Worm (Caenorhabditis elegans): ENCODE results near the gene fkb-3.

fkb-3 gene

DNA sequence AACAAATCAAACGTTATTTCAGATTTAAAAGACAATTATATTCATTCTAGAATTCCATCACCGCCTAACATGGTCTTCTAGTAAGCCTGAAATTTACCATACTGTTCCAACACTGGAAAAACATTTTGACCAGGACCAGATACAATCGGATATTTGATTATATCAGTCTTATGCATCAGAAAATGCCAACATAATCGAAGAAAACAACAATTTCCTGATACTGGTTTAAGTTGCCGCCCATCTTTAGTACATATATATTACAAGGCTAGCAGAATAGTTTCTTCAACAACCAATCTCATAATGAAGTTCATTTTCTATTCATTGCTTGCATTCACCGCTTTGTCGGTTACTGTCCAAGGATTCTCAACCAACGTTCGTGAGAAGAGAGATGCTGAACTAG, 33.9 kb downstream of the fkb-3 start, which contains the start of gene C13A2.12:
Gene C13A2.12 (plus strand): TSS at position 301 of the 400 bp plus-strand sequence.
- TF ChIP-seq lin-39 (tag; optimal IDR thresholded peaks at IDR 0.05) (no peak), egl-27 (tag; optimal IDR thresholded peaks at IDR 0.05) (no peak), ztf-11 (tag; optimal IDR thresholded peaks at IDR 0.05) (no peak), nhr-11 (tag; optimal IDR thresholded peaks at IDR 0.05) (no peak), nhr-129 (tag; optimal IDR thresholded peaks at IDR 0.05) (no peak), ama-1 (optimal IDR thresholded peaks at IDR 0.05) (no peak), peb-1 (tag; optimal IDR thresholded peaks at IDR 0.05) (no peak), lin-11 (tag; optimal IDR thresholded peaks at IDR 0.05) (no peak), lin-13 (GFP tag; optimal IDR thresholded peaks at IDR 0.05) (no peak), mbf-1 (tag; optimal IDR thresholded peaks at IDR 0.05) (no peak), mdl-1 (tag; optimal IDR thresholded peaks at IDR 0.05) (no peak), R02D3.7 (tag; optimal IDR thresholded peaks at IDR 0.05) (no peak), ceh-16 (tag; optimal IDR thresholded peaks at IDR 0.05) (no peak), Y55F3AM.14 (GFP tag; optimal IDR thresholded peaks at IDR 0.05) (no peak)

- TF ChIP-seq peb-1 (tag; optimal IDR thresholded peaks at IDR 0.05) (no peak), nhr-129 (tag; optimal IDR thresholded peaks at IDR 0.05) (no peak), aly-2 (tag; optimal IDR thresholded peaks at IDR 0.05) (no peak), gmeb-1 (tag; optimal IDR thresholded peaks at IDR 0.05) (no peak), nhr-12 (tag; optimal IDR thresholded peaks at IDR 0.05) (no peak), ztf-4 (tag; optimal IDR thresholded peaks at IDR 0.05) (no peak), nhr-10 (tag; optimal IDR thresholded peaks at IDR 0.05) (no peak), egl-27 (tag; optimal IDR thresholded peaks at IDR 0.05) (no peak), nhr-25 (tag; optimal IDR thresholded peaks at IDR 0.05) (no peak), snpc-4 (tag; optimal IDR thresholded peaks at IDR 0.05) (no peak), fos-1 (tag; optimal IDR thresholded peaks at IDR 0.05) (no peak), ceh-82 (tag; optimal IDR thresholded peaks at IDR 0.05) (no peak), elt-1 (tag; optimal IDR thresholded peaks at IDR 0.05) (no peak), ztf-11 (tag; optimal IDR thresholded peaks at IDR 0.05) (no peak), Y55F3AM.14 (GFP tag; optimal IDR thresholded peaks at IDR 0.05) (no peak), lin-39 (tag; optimal IDR thresholded peaks at IDR 0.05) (no peak), nhr-23 (tag; optimal IDR thresholded peaks at IDR 0.05) (no peak), nhr-237 (tag; optimal IDR thresholded peaks at IDR 0.05) (no peak)
These were observed 39.0 kb downstream of the fkb-3 start, which contains the start of gene C13A2.9 for ce11 chrV:7264042-7264441. C13A2.9 (minus strand) TSS chrV:7264142.

DNA sequence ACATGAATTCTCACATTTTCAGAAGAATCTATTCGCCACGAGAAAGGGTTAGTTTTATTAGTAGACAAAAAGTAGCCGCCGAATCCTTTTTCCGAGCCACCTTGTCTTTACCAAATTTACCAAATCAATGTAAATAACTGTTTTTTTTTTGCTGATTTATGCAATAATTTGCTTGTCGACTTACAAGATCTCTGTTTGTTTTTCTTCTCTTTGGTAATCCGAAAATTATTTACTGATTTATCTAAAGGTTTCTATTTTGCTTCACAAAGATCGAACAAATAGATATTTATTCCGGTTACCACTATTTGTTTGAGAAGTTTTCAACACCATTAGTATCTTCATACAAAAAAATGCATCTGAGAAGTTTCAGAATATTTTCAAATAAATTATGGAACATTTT, 41.0 kb downstream of the fkb-3 start, which contains the start of gene C13A2.7:
Gene C13A2.7 (plus strand): TSS at position 301 of the 400 bp plus-strand sequence.
- TF ChIP-seq ztf-11 (tag; optimal IDR thresholded peaks at IDR 0.05) (no peak), ZK546.5 (tag; optimal IDR thresholded peaks at IDR 0.05) (no peak), nhr-237 (tag; optimal IDR thresholded peaks at IDR 0.05) (no peak), peb-1 (tag; optimal IDR thresholded peaks at IDR 0.05) (no peak), mdl-1 (tag; optimal IDR thresholded peaks at IDR 0.05) (no peak)

DNA sequence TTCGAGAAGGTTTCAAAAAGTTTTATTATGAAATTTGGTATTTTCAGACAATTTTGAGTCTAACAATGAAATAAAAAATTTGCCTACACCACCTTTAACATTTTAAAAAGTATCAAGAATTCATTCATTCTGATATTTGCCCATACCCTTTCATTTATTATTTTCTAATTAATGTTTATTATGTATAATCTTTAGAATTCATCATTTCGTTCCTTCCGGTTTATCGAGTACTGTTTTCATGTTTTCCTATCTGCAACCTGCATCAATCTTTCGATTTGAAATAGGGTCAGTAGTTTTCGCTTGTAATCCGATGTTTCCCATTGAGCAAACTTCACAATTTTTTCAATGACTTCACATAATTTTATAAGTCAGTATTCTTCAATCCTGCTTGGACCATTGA, 44.4 kb downstream of the fkb-3 start, which contains the start of gene C13A2.6:
Gene C13A2.6 (plus strand): TSS at position 301 of the 400 bp plus-strand sequence.
- no peak for TF ChIP-seq C34F6.9 (tag; optimal IDR thresholded peaks at IDR 0.05)
- TF ChIP-seq unc-39 (tag; optimal IDR thresholded peaks at IDR 0.05), result no peak
- TF ChIP-seq nhr-23 (tag; optimal IDR thresholded peaks at IDR 0.05), result no peak
- no peak for TF ChIP-seq F13H6.1 (tag; optimal IDR thresholded peaks at IDR 0.05)
- TF ChIP-seq elt-3 (tag; optimal IDR thresholded peaks at IDR 0.05), result no peak
- no peak for TF ChIP-seq lin-13 (GFP tag; optimal IDR thresholded peaks at IDR 0.05)
- TF ChIP-seq mdl-1 (tag; optimal IDR thresholded peaks at IDR 0.05), result no peak
- TF ChIP-seq nhr-11 (tag; optimal IDR thresholded peaks at IDR 0.05), result no peak
- TF ChIP-seq nhr-6 (tag; optimal IDR thresholded peaks at IDR 0.05), result no peak
- no peak for TF ChIP-seq snpc-4 (tag; optimal IDR thresholded peaks at IDR 0.05)
- no peak for TF ChIP-seq elt-1 (tag; optimal IDR thresholded peaks at IDR 0.05)
- TF ChIP-seq egl-27 (tag; optimal IDR thresholded peaks at IDR 0.05), result no peak
- no peak for TF ChIP-seq peb-1 (tag; optimal IDR thresholded peaks at IDR 0.05)
- no peak for TF ChIP-seq fos-1 (tag; optimal IDR thresholded peaks at IDR 0.05)
- no peak for TF ChIP-seq ama-1 (optimal IDR thresholded peaks at IDR 0.05)
- TF ChIP-seq nhr-237 (tag; optimal IDR thresholded peaks at IDR 0.05), result no peak
- no peak for TF ChIP-seq nhr-10 (tag; optimal IDR thresholded peaks at IDR 0.05)

DNA sequence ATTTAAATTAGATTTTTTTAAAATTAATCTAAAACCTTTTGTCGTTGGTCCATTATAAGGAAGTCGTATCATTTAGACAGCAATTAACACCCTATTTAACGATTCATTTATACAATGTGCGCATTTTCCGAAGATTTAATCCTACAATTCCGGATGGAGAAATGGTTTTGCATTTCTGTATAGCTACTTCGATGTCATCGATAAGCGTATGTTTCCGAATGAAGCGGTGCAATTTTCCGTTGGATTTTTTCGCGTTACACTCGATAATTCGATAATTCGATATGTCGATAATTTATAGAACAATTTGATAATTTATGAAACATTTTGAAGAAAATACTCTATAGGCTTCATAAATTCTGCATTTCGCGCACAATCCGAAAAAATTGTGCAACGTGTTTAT, 50.0 kb downstream of the fkb-3 start, which contains the start of gene C13A2.10:
Gene C13A2.10 (minus strand): TSS at position 101 of the 400 bp plus-strand sequence.
- TF ChIP-seq nhr-77 (tag; optimal IDR thresholded peaks at IDR 0.05), result no peak
- TF ChIP-seq aly-2 (tag; optimal IDR thresholded peaks at IDR 0.05), result no peak
- TF ChIP-seq ZK546.5 (tag; optimal IDR thresholded peaks at IDR 0.05), result no peak
- no peak for TF ChIP-seq peb-1 (tag; optimal IDR thresholded peaks at IDR 0.05)
- no peak for TF ChIP-seq gmeb-1 (tag; optimal IDR thresholded peaks at IDR 0.05)
- TF ChIP-seq nhr-129 (tag; optimal IDR thresholded peaks at IDR 0.05), result no peak
- TF ChIP-seq blmp-1 (tag; optimal IDR thresholded peaks at IDR 0.05; ENCODE audit: insufficient read depth), result no peak
- no peak for TF ChIP-seq ceh-16 (tag; optimal IDR thresholded peaks at IDR 0.05)
- no peak for TF ChIP-seq ztf-1 (GFP tag; conservative IDR thresholded peaks at IDR 0.05)
- TF ChIP-seq nhr-21 (tag; optimal IDR thresholded peaks at IDR 0.05), result no peak
